Worm (Caenorhabditis elegans) whole organism, L4 larva: Measurements from ENCODE around the gene M03C11.6.

Source experiments
- D1046.2 ChIP-seq: fragments of 200-800 bp; sonication (Bioruptor generic); IDR thresholded peaks from 2 replicates; pipeline ENCODE4 v1.3.6; 2022; ENCODE audit warnings: missing genetic modification characterization, missing compliant biosample characterization
- F44E2.7 ChIP-seq: fragments of 200-800 bp; sonication (Bioruptor generic); IDR thresholded peaks from 2 replicates; pipeline ENCODE4 v2.1.2; 2022; ENCODE audit warnings: missing genetic modification characterization, missing compliant biosample characterization
- R02D3.7 ChIP-seq: fragments of 150-350 bp; sonication (generic microtip); optimal IDR thresholded peaks from 3 replicates; lab custom pipeline; 2014; ENCODE audit warnings: missing biosample characterization, missing genetic modification characterization
- T20F7.1 ChIP-seq: fragments of 200-800 bp; sonication (Bioruptor generic); optimal IDR thresholded peaks from 2 replicates; lab custom pipeline; 2018; ENCODE audit warnings: mild to moderate bottlenecking, missing genetic modification characterization, missing compliant biosample characterization
- Y48G9A.11 ChIP-seq: fragments of 200-800 bp; sonication (Bioruptor generic); IDR thresholded peaks from 2 replicates; pipeline ENCODE4 v1.3.6; 2022; ENCODE audit warnings: missing genetic modification reagents, missing genetic modification characterization, missing compliant biosample characterization
- Y5F2A.4 ChIP-seq: fragments of 200-800 bp; sonication (Bioruptor generic); optimal IDR thresholded peaks from 2 replicates; lab custom pipeline; 2018; ENCODE audit warnings: mild to moderate bottlenecking, missing genetic modification characterization, missing compliant biosample characterization
- Y75B8A.6 ChIP-seq: fragments of 200-800 bp; sonication (Bioruptor generic); IDR thresholded peaks from 2 replicates; pipeline ENCODE4 v1.3.6; 2022; ENCODE audit warnings: missing genetic modification reagents, missing genetic modification characterization, missing compliant biosample characterization
- aha-1 ChIP-seq: fragments of 150-350 bp; peaks from one replicate; lab custom pipeline; 2014; ENCODE audit warnings: missing biosample characterization, missing genetic modification characterization
- aly-2 ChIP-seq: sonication (generic microtip); optimal IDR thresholded peaks from 2 replicates; lab custom pipeline; 2018; ENCODE audit warnings: missing biosample characterization, missing genetic modification characterization
- arid-1 ChIP-seq: fragments of 200-800 bp; sonication (Bioruptor generic); conservative IDR thresholded peaks from 2 replicates; pipeline ENCODE4 v1.3.6; 2022; ENCODE audit warnings: missing genetic modification reagents, missing genetic modification characterization, missing compliant biosample characterization
- ceh-32 ChIP-seq: sonication (generic microtip); optimal IDR thresholded peaks from 2 replicates; lab custom pipeline; 2016; ENCODE audit warnings: mild to moderate bottlenecking, missing genetic modification characterization, missing compliant biosample characterization; ENCODE audit not compliant: poor library complexity
- ctbp-1 ChIP-seq: fragments of 200-800 bp; sonication (Bioruptor generic); IDR thresholded peaks from 2 replicates; pipeline ENCODE4 v1.3.6; 2022; ENCODE audit warnings: missing genetic modification reagents, missing genetic modification characterization, missing compliant biosample characterization
- daf-12 ChIP-seq: fragments of 150-350 bp; optimal IDR thresholded peaks from 2 replicates; lab custom pipeline; 2014; ENCODE audit warnings: missing biosample characterization, missing genetic modification reagents, missing genetic modification characterization
- daf-16 ChIP-seq, 3 experiments: sonication (generic microtip); optimal IDR thresholded peaks; 2 replicates each; lab custom pipeline; 2016 to 2017; ENCODE audit warnings: missing genetic modification characterization in 3 of 3, missing genetic modification reagents in 3 of 3, mild to moderate bottlenecking in 2 of 3, missing compliant biosample characterization in 2 of 3, missing biosample characterization in 1 of 3, moderate library complexity in 1 of 3
- daf-8 ChIP-seq: fragments of 200-800 bp; sonication (Bioruptor generic); IDR thresholded peaks from 2 replicates; pipeline ENCODE4 v1.3.6; 2022; ENCODE audit warnings: missing genetic modification characterization, missing compliant biosample characterization
- dmd-8 ChIP-seq: fragments of 200-800 bp; sonication (Bioruptor generic); IDR thresholded peaks from 2 replicates; pipeline ENCODE4 v1.3.6; 2022; ENCODE audit warnings: missing genetic modification characterization, missing compliant biosample characterization
- dmd-9 ChIP-seq: fragments of 200-800 bp; sonication (Bioruptor generic); IDR thresholded peaks from 2 replicates; pipeline ENCODE4 v1.3.6; 2022; ENCODE audit warnings: missing genetic modification reagents, missing genetic modification characterization, missing compliant biosample characterization
- dve-1 ChIP-seq: sonication (generic microtip); optimal IDR thresholded peaks from 2 replicates; lab custom pipeline; 2017; ENCODE audit warnings: antibody characterized with exemption, mild to moderate bottlenecking, missing genetic modification characterization, missing compliant biosample characterization; ENCODE audit not compliant: insufficient read depth
- egl-27 ChIP-seq: sonication (generic microtip); optimal IDR thresholded peaks from 3 replicates; lab custom pipeline; 2017; ENCODE audit warnings: missing biosample characterization, missing genetic modification reagents, missing genetic modification characterization
- hif-1 ChIP-seq, 2 experiments: sonication (generic microtip); optimal IDR thresholded peaks; 2 replicates each; lab custom pipeline; 2016 to 2017; ENCODE audit warnings: missing compliant biosample characterization in 2 of 2, missing genetic modification characterization in 2 of 2, missing genetic modification reagents in 2 of 2, missing genotype in 2 of 2, mild to moderate bottlenecking in 1 of 2
- hlh-30 ChIP-seq: sonication (generic microtip); optimal IDR thresholded peaks from 2 replicates; lab custom pipeline; 2017; ENCODE audit warnings: antibody characterized with exemption, mild to moderate bottlenecking, missing genetic modification characterization, missing compliant biosample characterization; ENCODE audit not compliant: insufficient read depth
- hmg-1.1 ChIP-seq: fragments of 200-800 bp; sonication (Bioruptor generic); IDR thresholded peaks from 2 replicates; pipeline ENCODE4 v1.3.6; 2022; ENCODE audit warnings: missing genetic modification reagents, missing genetic modification characterization, missing compliant biosample characterization
- lin-13 ChIP-seq: fragments of 150-350 bp; optimal IDR thresholded peaks from 2 replicates; lab custom pipeline; 2014; ENCODE audit warnings: missing biosample characterization, missing genetic modification reagents, missing genetic modification characterization
- lin-29 ChIP-seq: fragments of 200-800 bp; sonication (Bioruptor generic); IDR thresholded peaks from 2 replicates; pipeline ENCODE4 v1.3.6; 2022; ENCODE audit warnings: missing genetic modification reagents, missing genetic modification characterization, missing compliant biosample characterization
- lin-39 ChIP-seq: fragments of 150-350 bp; optimal IDR thresholded peaks from 2 replicates; lab custom pipeline; 2014; ENCODE audit warnings: missing biosample characterization, missing genetic modification reagents, missing genetic modification characterization
- lsy-2 ChIP-seq, 2 experiments: fragments of 150-350 bp in 1 of 2; sonication (generic microtip) in 1 of 2; optimal IDR thresholded peaks; 2 replicates each; lab custom pipeline; 2014 to 2017; ENCODE audit warnings: missing biosample characterization in 2 of 2, missing genetic modification characterization in 2 of 2
- mdl-1 ChIP-seq, 2 experiments: fragments of 150-350 bp in 1 of 2; sonication (generic microtip) in 1 of 2; optimal IDR thresholded peaks; 2 replicates each; lab custom pipeline; 2014 to 2017; ENCODE audit warnings: missing biosample characterization in 2 of 2, missing genetic modification characterization in 2 of 2
- mep-1 ChIP-seq: fragments of 150-350 bp; sonication (generic microtip); optimal IDR thresholded peaks from 3 replicates; lab custom pipeline; 2014; ENCODE audit warnings: missing biosample characterization, missing genetic modification characterization
- mes-2 ChIP-seq: sonication (generic microtip); optimal IDR thresholded peaks from 2 replicates; lab custom pipeline; 2016; ENCODE audit warnings: missing genotype, mild to moderate bottlenecking, missing genetic modification characterization, missing compliant biosample characterization; ENCODE audit not compliant: poor library complexity, severe bottlenecking
- nhr-11 ChIP-seq: fragments of 150-350 bp; optimal IDR thresholded peaks from 2 replicates; lab custom pipeline; 2014; ENCODE audit warnings: missing biosample characterization, missing genetic modification characterization
- nhr-25 ChIP-seq: sonication (generic microtip); optimal IDR thresholded peaks from 2 replicates; lab custom pipeline; 2017; ENCODE audit warnings: missing genetic modification characterization, mild to moderate bottlenecking, missing compliant biosample characterization, antibody characterized with exemption, moderate library complexity, borderline replicate concordance; ENCODE audit not compliant: insufficient read depth
- nhr-28 ChIP-seq: fragments of 150-350 bp; optimal IDR thresholded peaks from 2 replicates; lab custom pipeline; 2014; ENCODE audit warnings: missing biosample characterization, missing genetic modification characterization
- nhr-41 ChIP-seq: fragments of 200-800 bp; sonication (Bioruptor generic); IDR thresholded peaks from 2 replicates; pipeline ENCODE4 v1.3.6; 2022; ENCODE audit warnings: missing genetic modification reagents, missing genetic modification characterization, missing compliant biosample characterization
- nhr-6 ChIP-seq: fragments of 150-350 bp; optimal IDR thresholded peaks from 2 replicates; lab custom pipeline; 2014; ENCODE audit warnings: missing biosample characterization, missing genetic modification characterization
- nhr-76 ChIP-seq: fragments of 150-350 bp; optimal IDR thresholded peaks from 2 replicates; lab custom pipeline; 2014; ENCODE audit warnings: missing biosample characterization, missing genetic modification characterization
- pqm-1 ChIP-seq: sonication (generic microtip); optimal IDR thresholded peaks from 2 replicates; lab custom pipeline; 2017; ENCODE audit warnings: missing biosample characterization, missing genetic modification characterization
- rbr-2 ChIP-seq: sonication (generic microtip); optimal IDR thresholded peaks from 2 replicates; lab custom pipeline; 2016; ENCODE audit warnings: missing genotype, missing genetic modification characterization, missing compliant biosample characterization
- sdz-12 ChIP-seq: fragments of 200-800 bp; sonication (Bioruptor generic); optimal IDR thresholded peaks from 2 replicates; lab custom pipeline; 2018; ENCODE audit warnings: mild to moderate bottlenecking, missing genetic modification characterization, missing compliant biosample characterization
- skn-1 ChIP-seq: fragments of 150-350 bp; optimal IDR thresholded peaks from 2 replicates; lab custom pipeline; 2014; ENCODE audit warnings: missing biosample characterization, missing genetic modification characterization
- snpc-1.2 ChIP-seq: fragments of 200-800 bp; sonication (Bioruptor generic); IDR thresholded peaks from 2 replicates; pipeline ENCODE4 v1.3.6; 2022; ENCODE audit warnings: missing genetic modification reagents, missing genetic modification characterization, missing compliant biosample characterization
- snpc-4 ChIP-seq: fragments of 150-350 bp; optimal IDR thresholded peaks from 2 replicates; lab custom pipeline; 2014; ENCODE audit warnings: missing biosample characterization, missing genetic modification characterization
- tra-1 ChIP-seq: fragments of 200-800 bp; sonication (Bioruptor generic); IDR thresholded peaks from 2 replicates; pipeline ENCODE4 v1.3.6; 2022; ENCODE audit warnings: missing genetic modification reagents, missing genetic modification characterization, missing compliant biosample characterization
- unc-62 ChIP-seq, 3 experiments: fragments of 150-350 bp in 1 of 3; sonication (generic microtip); optimal IDR thresholded peaks in 2 of 3; peaks in 1 of 3; 1 replicate in 1 of 3; 2 replicates in 2 of 3; lab custom pipeline; 2014 to 2017; ENCODE audit warnings: missing biosample characterization in 3 of 3, missing genetic modification characterization in 3 of 3, missing genetic modification reagents in 3 of 3, missing genotype in 1 of 3
- vab-7 ChIP-seq: fragments of 200-800 bp; sonication (Bioruptor generic); IDR thresholded peaks from 2 replicates; pipeline ENCODE4 v1.3.6; 2022; ENCODE audit warnings: missing genetic modification reagents, missing genetic modification characterization, missing compliant biosample characterization
- zfp-2 ChIP-seq: sonication (generic microtip); optimal IDR thresholded peaks from 2 replicates; lab custom pipeline; 2016; ENCODE audit warnings: mild to moderate bottlenecking, missing genetic modification characterization, missing compliant biosample characterization

M03C11.6 gene

ce11 chrIII:10383804-10384203, 40.0 kb downstream of the M03C11.6 start:
- TF ChIP-seq Y5F2A.4 (GFP tag; lab: Kevin White, UChicago) (no peak), aha-1 (tag; lab: Kevin White, UChicago) (peak; percentile 91)

- TF ChIP-seq mes-2 (tag; lab: Kevin White, UChicago) = no peak
- TF ChIP-seq aha-1 (tag; lab: Kevin White, UChicago) = peak; percentile 38
- TF ChIP-seq, all 104 proteins: peak for 1
These were observed 42.3 kb downstream of the M03C11.6 start, which contains the start of gene C38H2.2 for ce11 chrIII:10381473-10381872. Gene C38H2.2, plus strand, starts transcription at chrIII:10381773.

- TF ChIP-seq nhr-11 (tag; lab: Kevin White, UChicago) (no peak), snpc-4 (no peak), hlh-30 (tag; lab: Kevin White, UChicago) (peak; percentile 8), ctbp-1 (GFP tag; lab: Robert Waterston, UW) (no peak), tra-1 (GFP tag; lab: Robert Waterston, UW) (no peak), egl-27 (tag; lab: Kevin White, UChicago) (no peak), skn-1 (tag; lab: Kevin White, UChicago) (no peak), nhr-25 (tag; lab: Kevin White, UChicago) (no peak), nhr-76 (tag; lab: Kevin White, UChicago) (no peak), ceh-32 (tag; lab: Kevin White, UChicago) (no peak), nhr-6 (tag; lab: Kevin White, UChicago) (peak; percentile 17), T20F7.1 (no peak), hif-1 (tag; optimal IDR thresholded peaks at IDR 0.05; lab: Kevin White, UChicago) (peak in 1 of 2 experiments; percentile 66), lin-13 (GFP tag; lab: Kevin White, UChicago) (no peak), mes-2 (tag; lab: Kevin White, UChicago) (peak; percentile 17), Y5F2A.4 (GFP tag; lab: Kevin White, UChicago) (no peak), dmd-8 (GFP tag; lab: Robert Waterston, UW) (no peak), F44E2.7 (GFP tag; lab: Robert Waterston, UW) (no peak), arid-1 (no peak), pqm-1 (tag; lab: Kevin White, UChicago) (no peak), snpc-1.2 (GFP tag; lab: Robert Waterston, UW) (no peak), lin-39 (no peak), Y75B8A.6 (GFP tag; lab: Robert Waterston, UW) (no peak), mep-1 (tag; lab: Kevin White, UChicago) (peak; percentile 30), lsy-2 (tag; optimal IDR thresholded peaks at IDR 0.05; lab: Kevin White, UChicago) (peak in 1 of 2 experiments; percentile 53), dve-1 (peak; percentile 14), unc-62 (GFP tag; optimal IDR thresholded peaks at IDR 0.05 in 1 of 2; lab: Kevin White, UChicago) (no peak), unc-62 (tag; optimal IDR thresholded peaks at IDR 0.05; lab: Kevin White, UChicago) (no peak), mdl-1 (tag; optimal IDR thresholded peaks at IDR 0.05; lab: Kevin White, UChicago) (no peak), rbr-2 (no peak), sdz-12 (GFP tag; lab: Kevin White, UChicago) (no peak), lin-29 (GFP tag; lab: Robert Waterston, UW) (no peak), Y48G9A.11 (GFP tag; lab: Robert Waterston, UW) (no peak), vab-7 (GFP tag; lab: Robert Waterston, UW) (no peak), daf-12 (tag; lab: Kevin White, UChicago) (no peak), hmg-1.1 (GFP tag; lab: Robert Waterston, UW) (peak; percentile 37; the same call in 1 of the 2 replicates), R02D3.7 (no peak), nhr-41 (GFP tag; lab: Robert Waterston, UW) (no peak), dmd-9 (no peak), nhr-28 (tag; lab: Kevin White, UChicago) (peak; percentile 69), zfp-2 (no peak), daf-16 (GFP tag; optimal IDR thresholded peaks at IDR 0.05; lab: Kevin White, UChicago) (no peak), daf-16 (tag; optimal IDR thresholded peaks at IDR 0.05; lab: Kevin White, UChicago) (no peak), D1046.2 (GFP tag; lab: Robert Waterston, UW) (no peak), daf-8 (GFP tag; lab: Robert Waterston, UW) (no peak), aly-2 (tag; lab: Kevin White, UChicago) (no peak)
These were observed 43.2 kb downstream of the M03C11.6 start for ce11 chrIII:10380640-10381039.
